Fruit fly (Drosophila melanogaster) whole organism, embryonic: ENCODE data around the gene vvl.
A peak's percentile ranks its signal among the peaks of the same experiment; 100 is the strongest.

Source experiments
- B-H1 ChIP-seq: fragments of 200-800 bp; sonication (Bioruptor generic); IDR thresholded peaks from 3 replicates; pipeline ENCODE4 v1.3.6; 2022; ENCODE audit warnings: missing biosample characterization, missing genetic modification characterization
- CG11695 ChIP-seq: fragments of 200-800 bp; sonication (Bioruptor generic); IDR thresholded peaks from 3 replicates; pipeline ENCODE4 v1.3.6; 2022; ENCODE audit warnings: missing biosample characterization, missing genetic modification characterization
- CG4360 ChIP-seq: fragments of 200-800 bp; sonication (Bioruptor generic); IDR thresholded peaks from 2 replicates; pipeline ENCODE4 v1.3.6; 2022; ENCODE audit warnings: missing biosample characterization, missing genetic modification characterization
- CG4424 ChIP-seq: fragments of 200-800 bp; sonication (Bioruptor generic); optimal IDR thresholded peaks from 3 replicates; lab custom pipeline; 2016; ENCODE audit warnings: missing biosample characterization, missing genetic modification characterization
- CG8924 ChIP-seq: fragments of 200-800 bp; optimal IDR thresholded peaks from 3 replicates; lab custom pipeline; 2019; ENCODE audit warnings: missing biosample characterization, mild to moderate bottlenecking, missing genetic modification characterization, moderate library complexity
- CG9437 ChIP-seq: fragments of 200-800 bp; sonication (Bioruptor generic); optimal IDR thresholded peaks from 2 replicates; lab custom pipeline; 2018; ENCODE audit warnings: missing biosample characterization, mild to moderate bottlenecking, missing genetic modification characterization
- GATAe ChIP-seq: fragments of 200-800 bp; sonication (Bioruptor generic); conservative IDR thresholded peaks from 2 replicates; pipeline ENCODE4 v1.3.6; 2022; ENCODE audit warnings: missing biosample characterization, missing genetic modification characterization
- HLH4C ChIP-seq: fragments of 200-800 bp; sonication (Bioruptor generic); IDR thresholded peaks from 3 replicates; pipeline ENCODE4 v1.3.6; 2022; ENCODE audit warnings: missing biosample characterization, missing genetic modification characterization; ENCODE audit not compliant: partially characterized antibody
- HLHmδ ChIP-seq: fragments of 200-800 bp; sonication (Bioruptor generic); optimal IDR thresholded peaks from 2 replicates; lab custom pipeline; 2018; ENCODE audit warnings: missing biosample characterization, mild to moderate bottlenecking, missing genetic modification characterization, moderate library complexity
- Hmr ChIP-seq: fragments of 200-800 bp; sonication (Bioruptor generic); optimal IDR thresholded peaks from 3 replicates; lab custom pipeline; 2017; ENCODE audit warnings: mild to moderate bottlenecking, missing biosample characterization, missing genetic modification reagents, missing genetic modification characterization
- Hsf ChIP-seq: fragments of 200-800 bp; sonication (Bioruptor generic); optimal IDR thresholded peaks from 3 replicates; lab custom pipeline; 2016; ENCODE audit warnings: missing biosample characterization, missing genetic modification characterization
- Med ChIP-seq: fragments of 200-800 bp; sonication (Bioruptor generic); peaks from one replicate; lab custom pipeline; 2016; ENCODE audit warnings: missing biosample characterization, missing genetic modification characterization, mild to moderate bottlenecking, inconsistent platforms, moderate library complexity
- Nf-YC ChIP-seq: fragments of 200-800 bp; optimal IDR thresholded peaks from 3 replicates; lab custom pipeline; 2019; ENCODE audit warnings: missing biosample characterization, mild to moderate bottlenecking, missing genetic modification characterization, moderate library complexity
- Opbp ChIP-seq: fragments of 200-800 bp; sonication (Bioruptor generic); IDR thresholded peaks from 3 replicates; pipeline ENCODE4 v1.3.6; 2022; ENCODE audit warnings: missing biosample characterization, missing genetic modification characterization; ENCODE audit not compliant: partially characterized antibody
- Scr ChIP-seq: fragments of 200-800 bp; sonication (Bioruptor generic); IDR thresholded peaks from 2 replicates; pipeline ENCODE4 v1.3.6; 2022; ENCODE audit warnings: missing biosample characterization, missing genetic modification characterization; ENCODE audit not compliant: partially characterized antibody
- Six4 ChIP-seq: fragments of 200-800 bp; sonication (Bioruptor generic); optimal IDR thresholded peaks from 2 replicates; lab custom pipeline; 2016; ENCODE audit warnings: missing biosample characterization, missing genetic modification characterization
- Ssrp ChIP-seq: fragments of 200-800 bp; sonication (Bioruptor generic); optimal IDR thresholded peaks from 2 replicates; lab custom pipeline; 2018; ENCODE audit warnings: missing biosample characterization, mild to moderate bottlenecking, missing genetic modification characterization, moderate library complexity
- ash1 ChIP-seq: fragments of 200-800 bp; sonication (Bioruptor generic); optimal IDR thresholded peaks from 2 replicates; lab custom pipeline; 2018; ENCODE audit warnings: missing biosample characterization, mild to moderate bottlenecking, missing genetic modification characterization
- az2 ChIP-seq: fragments of 200-800 bp; sonication (Bioruptor generic); optimal IDR thresholded peaks from 3 replicates; lab custom pipeline; 2016; ENCODE audit warnings: missing biosample characterization, missing genetic modification characterization
- bbx ChIP-seq: fragments of 200-800 bp; sonication (Bioruptor generic); IDR thresholded peaks from 2 replicates; pipeline ENCODE4 v1.3.6; 2022; ENCODE audit warnings: missing biosample characterization, missing genetic modification characterization; ENCODE audit not compliant: partially characterized antibody
- caup ChIP-seq: fragments of 200-800 bp; sonication (Bioruptor generic); optimal IDR thresholded peaks from 3 replicates; lab custom pipeline; 2017; ENCODE audit warnings: missing biosample characterization, mild to moderate bottlenecking, missing genetic modification characterization, moderate library complexity; ENCODE audit not compliant: severe bottlenecking
- chif ChIP-seq, 2 experiments: fragments of 200-800 bp; sonication (Bioruptor generic); optimal IDR thresholded peaks; 3 replicates each; lab custom pipeline; 2016; ENCODE audit warnings: missing biosample characterization in 2 of 2, missing genetic modification characterization in 2 of 2
- chinmo ChIP-seq: fragments of 200-800 bp; sonication (Bioruptor generic); IDR thresholded peaks from 4 replicates; pipeline ENCODE4 v1.3.6; 2022; ENCODE audit warnings: missing biosample characterization, missing genetic modification characterization; ENCODE audit not compliant: partially characterized antibody
- cwo ChIP-seq: fragments of 200-800 bp; sonication (Bioruptor generic); optimal IDR thresholded peaks from 3 replicates; lab custom pipeline; 2017; ENCODE audit warnings: missing biosample characterization, missing genetic modification characterization, mild to moderate bottlenecking, moderate library complexity, missing genetic modification reagents
- dati ChIP-seq: fragments of 200-800 bp; sonication (Bioruptor generic); IDR thresholded peaks from 2 replicates; pipeline ENCODE4 v1.3.6; 2022; ENCODE audit warnings: missing biosample characterization, missing genetic modification characterization
- dmrt99B ChIP-seq: fragments of 200-800 bp; sonication (Bioruptor generic); optimal IDR thresholded peaks from 2 replicates; lab custom pipeline; 2018; ENCODE audit warnings: missing biosample characterization, mild to moderate bottlenecking, missing genetic modification characterization, moderate library complexity
- ewg ChIP-seq: fragments of 200-800 bp; sonication (Bioruptor generic); optimal IDR thresholded peaks from 3 replicates; lab custom pipeline; 2017; ENCODE audit warnings: mild to moderate bottlenecking, missing biosample characterization, missing genetic modification reagents, missing genetic modification characterization
- ftz-f1 ChIP-seq: fragments of 200-800 bp; sonication (Bioruptor generic); optimal IDR thresholded peaks from 2 replicates; lab custom pipeline; 2016; ENCODE audit warnings: missing biosample characterization, missing genetic modification characterization
- gce ChIP-seq: fragments of 200-800 bp; sonication (Bioruptor generic); IDR thresholded peaks from 3 replicates; pipeline ENCODE4 v1.3.6; 2022; ENCODE audit warnings: missing biosample characterization, missing genetic modification characterization
- hkb ChIP-seq, 2 experiments: fragments of 200-800 bp in 1 of 2; fragments of >200 bp in 1 of 2; sonication (Bioruptor generic) in 1 of 2; IDR thresholded peaks in 1 of 2; optimal IDR thresholded peaks in 1 of 2; 2 replicates each; pipeline versions ENCODE4 v1.3.6 to Lab custom; 2017 to 2022; ENCODE audit warnings: missing biosample characterization in 1 of 2, missing genetic modification characterization in 1 of 2
- insv ChIP-seq, 2 experiments: fragments of 200-800 bp; sonication (Bioruptor generic); optimal IDR thresholded peaks; 3 replicates each; lab custom pipeline; 2016 to 2018; ENCODE audit warnings: missing biosample characterization in 2 of 2, missing genetic modification characterization in 2 of 2
- lab ChIP-seq: fragments of 200-800 bp; sonication (Bioruptor generic); optimal IDR thresholded peaks from 3 replicates; lab custom pipeline; 2017; ENCODE audit warnings: missing biosample characterization, missing genetic modification characterization, mild to moderate bottlenecking, moderate library complexity, missing genetic modification reagents
- lov ChIP-seq, 2 experiments: fragments of 200-800 bp in 1 of 2; fragments of >200 bp in 1 of 2; sonication (Bioruptor generic) in 1 of 2; IDR thresholded peaks in 1 of 2; optimal IDR thresholded peaks in 1 of 2; 2 replicates in 1 of 2; 3 replicates in 1 of 2; pipeline versions ENCODE4 v1.3.6 to Lab custom; 2017 to 2022; ENCODE audit warnings: missing biosample characterization in 1 of 2, missing genetic modification characterization in 1 of 2
- nerfin-1 ChIP-seq: fragments of 200-800 bp; sonication (Bioruptor generic); optimal IDR thresholded peaks from 3 replicates; lab custom pipeline; 2019; ENCODE audit warnings: missing biosample characterization, mild to moderate bottlenecking, missing genetic modification characterization, moderate library complexity
- nmo ChIP-seq: fragments of 200-800 bp; sonication (Bioruptor generic); optimal IDR thresholded peaks from 2 replicates; lab custom pipeline; 2018; ENCODE audit warnings: missing biosample characterization, mild to moderate bottlenecking, missing genetic modification characterization, moderate library complexity
- onecut ChIP-seq: fragments of 200-800 bp; sonication (Bioruptor generic); IDR thresholded peaks from 2 replicates; pipeline ENCODE4 v1.3.6; 2022; ENCODE audit warnings: missing biosample characterization, missing genetic modification characterization
- pros ChIP-seq: fragments of 200-800 bp; sonication (Bioruptor generic); optimal IDR thresholded peaks from 3 replicates; lab custom pipeline; 2019; ENCODE audit warnings: missing biosample characterization, mild to moderate bottlenecking, missing genetic modification characterization, moderate library complexity
- sd ChIP-seq: fragments of 200-800 bp; sonication (Bioruptor generic); optimal IDR thresholded peaks from 3 replicates; lab custom pipeline; 2018; ENCODE audit warnings: missing biosample characterization, mild to moderate bottlenecking, missing genetic modification characterization, moderate library complexity
- seq ChIP-seq: fragments of 200-800 bp; sonication (Bioruptor generic); IDR thresholded peaks from 2 replicates; pipeline ENCODE4 v1.3.6; 2022; ENCODE audit warnings: missing biosample characterization, missing genetic modification characterization
- sima ChIP-seq: fragments of 200-800 bp; sonication (Bioruptor generic); optimal IDR thresholded peaks from 2 replicates; lab custom pipeline; 2016; ENCODE audit warnings: missing biosample characterization, missing genetic modification characterization
- stc ChIP-seq: fragments of 200-800 bp; sonication (Bioruptor generic); IDR thresholded peaks from 2 replicates; pipeline ENCODE4 v1.3.6; 2022; ENCODE audit warnings: missing biosample characterization, missing genetic modification characterization
- unpg ChIP-seq: fragments of 200-800 bp; sonication (Bioruptor generic); optimal IDR thresholded peaks from 3 replicates; lab custom pipeline; 2018; ENCODE audit warnings: missing biosample characterization, mild to moderate bottlenecking, missing genetic modification characterization, moderate library complexity
- wek ChIP-seq: fragments of 200-800 bp; sonication (Bioruptor generic); optimal IDR thresholded peaks from 3 replicates; lab custom pipeline; 2018; ENCODE audit warnings: missing biosample characterization, mild to moderate bottlenecking, missing genetic modification characterization, moderate library complexity
- z ChIP-seq: fragments of 200-800 bp; sonication (Bioruptor generic); IDR thresholded peaks from 3 replicates; pipeline ENCODE4 v1.3.6; 2022; ENCODE audit warnings: missing biosample characterization, missing genetic modification characterization
- zen2 ChIP-seq: fragments of 200-800 bp; sonication (Bioruptor generic); IDR thresholded peaks from 3 replicates; pipeline ENCODE4 v1.3.6; 2022; ENCODE audit warnings: missing biosample characterization, missing genetic modification characterization; ENCODE audit not compliant: partially characterized antibody
- zf30C ChIP-seq: fragments of 200-800 bp; sonication (Bioruptor generic); optimal IDR thresholded peaks from 3 replicates; lab custom pipeline; 2018; ENCODE audit warnings: missing biosample characterization, mild to moderate bottlenecking, missing genetic modification characterization

vvl gene

dm6 chr3L:6789788-6790325, at the start of gene vvl (continued):
- TF ChIP-seq Scr (peak; percentile 52), chinmo (peak; percentile 93; the same call in 3 of the 4 replicates), hkb (optimal IDR thresholded peaks at IDR 0.05; lab: Kevin White, UChicago) (no peak), hkb (GFP tag; IDR thresholded peaks at IDR 0.05; lab: Robert Waterston, UW) (0 out of 2 replicates have a peak, but pooled peaks have one; percentile 16), ewg (peak; percentile 88), ftz-f1 (peak; percentile 80), zen2 (GFP tag; lab: Robert Waterston, UW) (0 out of 3 replicates have a peak, but pooled peaks have one; percentile 62), Med (peak; percentile 86), CG4360 (peak; percentile 94), HLHmδ (GFP tag; lab: Kevin White, UChicago) (peak; percentile 54), insv (GFP tag; optimal IDR thresholded peaks at IDR 0.05; lab: Kevin White, UChicago) (peak in 1 of 2 experiments; percentile 1), Nf-YC (tag; lab: Kevin White, UChicago) (peak; percentile 98), chif (GFP tag; optimal IDR thresholded peaks at IDR 0.05; lab: Kevin White, UChicago) (peak in 1 of 2 experiments; percentile 7), CG8924 (tag; lab: Kevin White, UChicago) (peak; percentile 28), sd (tag; lab: Kevin White, UChicago) (peak; percentile 73), lab (GFP tag; lab: Kevin White, UChicago) (peak; percentile 30), dmrt99B (tag; lab: Kevin White, UChicago) (peak; percentile 4), wek (GFP tag; lab: Kevin White, UChicago) (peak; percentile 11), nmo (GFP tag; lab: Kevin White, UChicago) (peak; percentile 40), z (GFP tag; lab: Robert Waterston, UW) (peak; percentile 61; the same call in 2 of the 3 replicates), cwo (GFP tag; lab: Kevin White, UChicago) (peak; percentile 8), caup (GFP tag; lab: Kevin White, UChicago) (no peak), HLH4C (GFP tag; lab: Robert Waterston, UW) (0 out of 3 replicates have a peak, but pooled peaks have one; percentile 27), az2 (GFP tag; lab: Kevin White, UChicago) (peak; percentile 8), sima (GFP tag; lab: Kevin White, UChicago) (no peak), seq (GFP tag; lab: Robert Waterston, UW) (peak; percentile 78), Six4 (GFP tag; lab: Kevin White, UChicago) (no peak), zf30C (peak; percentile 61), ash1 (GFP tag; lab: Kevin White, UChicago) (peak; percentile 56), dati (GFP tag; lab: Robert Waterston, UW) (no peak), Opbp (GFP tag; lab: Robert Waterston, UW) (peak; percentile 48; the same call in 1 of the 3 replicates), CG4424 (GFP tag; lab: Kevin White, UChicago) (no peak), CG11695 (GFP tag; lab: Robert Waterston, UW) (peak; percentile 93), stc (peak; percentile 46; the same call in 1 of the 2 replicates), Ssrp (tag; lab: Kevin White, UChicago) (no peak), unpg (GFP tag; lab: Kevin White, UChicago) (peak; percentile 2), lov (optimal IDR thresholded peaks at IDR 0.05; lab: Kevin White, UChicago) (no peak), lov (GFP tag; IDR thresholded peaks at IDR 0.05; lab: Robert Waterston, UW) (0 out of 3 replicates have a peak, but pooled peaks have one; percentile 3), bbx (GFP tag; lab: Robert Waterston, UW) (peak; percentile 46), pros (GFP tag; lab: Kevin White, UChicago) (peak; percentile 61), Hmr (GFP tag; lab: Kevin White, UChicago) (peak; percentile 22), Hsf (GFP tag; lab: Kevin White, UChicago) (no peak), B-H1 (GFP tag; lab: Robert Waterston, UW) (no peak), nerfin-1 (peak; percentile 94), GATAe (GFP tag; lab: Robert Waterston, UW) (no peak), CG9437 (GFP tag; lab: Kevin White, UChicago) (peak; percentile 80), gce (GFP tag; lab: Robert Waterston, UW) (peak; percentile 63; the same call in 1 of the 3 replicates), onecut (GFP tag; lab: Robert Waterston, UW) (peak; percentile 16; the same call in 1 of the 2 replicates)
